Worm (Caenorhabditis elegans) whole organism, L1 larva: ENCODE measurements around the gene T06E6.15.

ENCODE experiments used
- C34B4.2 ChIP-seq: sonication (generic microtip); optimal IDR thresholded peaks from 2 replicates; lab custom pipeline; 2017; ENCODE audit warnings: mild to moderate bottlenecking, missing genetic modification characterization, missing compliant biosample characterization
- F16B12.6 ChIP-seq: fragments of 150-350 bp; optimal IDR thresholded peaks from 2 replicates; lab custom pipeline; 2014; ENCODE audit warnings: missing biosample characterization, missing genetic modification characterization
- Y116A8C.19 ChIP-seq: sonication (generic microtip); optimal IDR thresholded peaks from 2 replicates; lab custom pipeline; 2016; ENCODE audit warnings: missing compliant biosample characterization, missing genetic modification characterization, borderline replicate concordance
- aha-1 ChIP-seq: fragments of 150-350 bp; optimal IDR thresholded peaks from 2 replicates; lab custom pipeline; 2014; ENCODE audit warnings: missing biosample characterization, missing genetic modification characterization
- aly-2 ChIP-seq: fragments of 150-350 bp; optimal IDR thresholded peaks from 2 replicates; lab custom pipeline; 2014; ENCODE audit warnings: missing biosample characterization, missing genetic modification characterization
- ceh-63 ChIP-seq: fragments of 200-800 bp; sonication (Bioruptor generic); optimal IDR thresholded peaks from 2 replicates; lab custom pipeline; 2018; ENCODE audit warnings: mild to moderate bottlenecking, missing genetic modification characterization, missing compliant biosample characterization
- ceh-82 ChIP-seq, 3 experiments: fragments of 150-350 bp in 1 of 3; sonication (generic microtip) in 2 of 3; optimal IDR thresholded peaks; 2 replicates each; lab custom pipeline; 2014 to 2017; ENCODE audit warnings: missing biosample characterization in 3 of 3, missing genetic modification characterization in 3 of 3
- ceh-88 ChIP-seq: fragments of 200-800 bp; sonication (Bioruptor generic); IDR thresholded peaks from 2 replicates; pipeline ENCODE4 v1.3.6; 2022; ENCODE audit warnings: missing genetic modification characterization, missing compliant biosample characterization
- ceh-90 ChIP-seq: sonication (generic microtip); optimal IDR thresholded peaks from 2 replicates; lab custom pipeline; 2016; ENCODE audit warnings: missing genetic modification characterization, missing compliant biosample characterization
- dpl-1 ChIP-seq, 3 experiments: fragments of 150-350 bp in 2 of 3; sonication (generic microtip) in 1 of 3; optimal IDR thresholded peaks; 2 replicates each; lab custom pipeline; 2014 to 2017; ENCODE audit warnings: missing biosample characterization in 3 of 3, missing genetic modification characterization in 3 of 3, missing genetic modification reagents in 3 of 3
- efl-1 ChIP-seq, 4 experiments: fragments of 150-350 bp; optimal IDR thresholded peaks in 3 of 4; peaks in 1 of 4; 1 replicate in 1 of 4; 2 replicates in 3 of 4; lab custom pipeline; 2014; ENCODE audit warnings: missing biosample characterization in 2 of 4, missing genetic modification characterization in 2 of 4, missing genetic modification reagents in 2 of 4
- elt-2 ChIP-seq: sonication (generic microtip); optimal IDR thresholded peaks from 2 replicates; lab custom pipeline; 2016; ENCODE audit warnings: missing genetic modification characterization, mild to moderate bottlenecking, inconsistent platforms, missing compliant biosample characterization, missing genetic modification reagents
- ets-5 ChIP-seq: fragments of 200-800 bp; sonication (Bioruptor generic); IDR thresholded peaks from 2 replicates; pipeline ENCODE4 v1.3.6; 2022; ENCODE audit warnings: missing genetic modification characterization, missing compliant biosample characterization
- fkh-10 ChIP-seq: sonication (generic microtip); optimal IDR thresholded peaks from 2 replicates; lab custom pipeline; 2017; ENCODE audit warnings: missing biosample characterization, missing genetic modification reagents, missing genetic modification characterization
- fkh-4 ChIP-seq: sonication (generic microtip); optimal IDR thresholded peaks from 2 replicates; lab custom pipeline; 2016; ENCODE audit warnings: missing compliant biosample characterization, missing genetic modification characterization, borderline replicate concordance
- fkh-8 ChIP-seq: sonication (generic microtip); optimal IDR thresholded peaks from 2 replicates; lab custom pipeline; 2016; ENCODE audit warnings: mild to moderate bottlenecking, missing genetic modification characterization, missing compliant biosample characterization
- hlh-17 ChIP-seq: fragments of 200-800 bp; sonication (Bioruptor generic); optimal IDR thresholded peaks from 2 replicates; lab custom pipeline; 2018; ENCODE audit warnings: missing genetic modification characterization, mild to moderate bottlenecking, missing compliant biosample characterization, moderate library complexity, borderline replicate concordance
- hlh-4 ChIP-seq: sonication (generic microtip); optimal IDR thresholded peaks from 2 replicates; lab custom pipeline; 2016; ENCODE audit warnings: mild to moderate bottlenecking, missing genetic modification characterization, missing compliant biosample characterization
- irx-1 ChIP-seq: sonication (generic microtip); optimal IDR thresholded peaks from 2 replicates; lab custom pipeline; 2016; ENCODE audit warnings: missing genetic modification characterization, missing compliant biosample characterization
- jun-1 ChIP-seq: fragments of 150-350 bp; optimal IDR thresholded peaks from 2 replicates; lab custom pipeline; 2014; ENCODE audit warnings: missing biosample characterization, missing genetic modification reagents, missing genetic modification characterization
- lin-13 ChIP-seq: fragments of 150-350 bp; optimal IDR thresholded peaks from 2 replicates; lab custom pipeline; 2014; ENCODE audit warnings: missing biosample characterization, missing genetic modification reagents, missing genetic modification characterization
- lin-14 ChIP-seq: fragments of 200-800 bp; sonication (Bioruptor generic); optimal IDR thresholded peaks from 2 replicates; lab custom pipeline; 2018; ENCODE audit warnings: mild to moderate bottlenecking, missing genetic modification characterization, moderate library complexity, missing compliant biosample characterization
- lin-39 ChIP-seq: fragments of 150-350 bp; optimal IDR thresholded peaks from 2 replicates; lab custom pipeline; 2014; ENCODE audit warnings: missing biosample characterization, missing genetic modification reagents, missing genetic modification characterization
- mef-2 ChIP-seq: fragments of 150-350 bp; optimal IDR thresholded peaks from 2 replicates; lab custom pipeline; 2014; ENCODE audit warnings: missing biosample characterization, missing genetic modification characterization
- nhr-11 ChIP-seq: fragments of 150-350 bp; optimal IDR thresholded peaks from 2 replicates; lab custom pipeline; 2014; ENCODE audit warnings: missing biosample characterization, missing genetic modification characterization
- nhr-20 ChIP-seq: sonication (generic microtip); optimal IDR thresholded peaks from 2 replicates; lab custom pipeline; 2016; ENCODE audit warnings: mild to moderate bottlenecking, missing genetic modification characterization, missing compliant biosample characterization
- nhr-28 ChIP-seq: fragments of 150-350 bp; optimal IDR thresholded peaks from 2 replicates; lab custom pipeline; 2014; ENCODE audit warnings: missing biosample characterization, missing genetic modification characterization
- nhr-47 ChIP-seq: sonication (generic microtip); optimal IDR thresholded peaks from 2 replicates; lab custom pipeline; 2016; ENCODE audit warnings: mild to moderate bottlenecking, missing genetic modification characterization, moderate library complexity, missing compliant biosample characterization
- nhr-71 ChIP-seq: sonication (generic microtip); optimal IDR thresholded peaks from 2 replicates; lab custom pipeline; 2016; ENCODE audit warnings: mild to moderate bottlenecking, missing genetic modification characterization, moderate library complexity, missing compliant biosample characterization
- nhr-84 ChIP-seq: sonication (generic microtip); optimal IDR thresholded peaks from 2 replicates; lab custom pipeline; 2017; ENCODE audit warnings: missing biosample characterization, missing genetic modification characterization
- pag-3 ChIP-seq: sonication (generic microtip); optimal IDR thresholded peaks from 2 replicates; lab custom pipeline; 2017; ENCODE audit warnings: missing genetic modification characterization, mild to moderate bottlenecking, missing compliant biosample characterization, antibody characterized with exemption, borderline replicate concordance; ENCODE audit not compliant: insufficient read depth
- pax-3 ChIP-seq: fragments of 200-800 bp; sonication (Bioruptor generic); optimal IDR thresholded peaks from 2 replicates; lab custom pipeline; 2018; ENCODE audit warnings: mild to moderate bottlenecking, missing genetic modification characterization, moderate library complexity, missing compliant biosample characterization
- sox-4 ChIP-seq: sonication (generic microtip); optimal IDR thresholded peaks from 2 replicates; lab custom pipeline; 2016; ENCODE audit warnings: missing genetic modification characterization, missing compliant biosample characterization
- sptf-1 ChIP-seq: fragments of 150-350 bp; optimal IDR thresholded peaks from 2 replicates; lab custom pipeline; 2014; ENCODE audit warnings: missing biosample characterization, missing genetic modification characterization
- sup-37 ChIP-seq: fragments of 200-800 bp; sonication (Bioruptor generic); optimal IDR thresholded peaks from 2 replicates; lab custom pipeline; 2018; ENCODE audit warnings: mild to moderate bottlenecking, missing genetic modification characterization, missing compliant biosample characterization
- swsn-7 ChIP-seq: sonication (generic microtip); optimal IDR thresholded peaks from 2 replicates; lab custom pipeline; 2016; ENCODE audit warnings: missing genetic modification characterization, missing compliant biosample characterization
- tlp-1 ChIP-seq: fragments of 150-350 bp; optimal IDR thresholded peaks from 2 replicates; lab custom pipeline; 2014; ENCODE audit warnings: missing biosample characterization, missing genetic modification characterization
- unc-130 ChIP-seq: fragments of 150-350 bp; optimal IDR thresholded peaks from 2 replicates; lab custom pipeline; 2017; ENCODE audit warnings: missing biosample characterization, missing genetic modification characterization, inconsistent platforms
- unc-86 ChIP-seq: sonication (generic microtip); optimal IDR thresholded peaks from 2 replicates; lab custom pipeline; 2016; ENCODE audit warnings: missing genetic modification characterization, missing compliant biosample characterization
- vab-15 ChIP-seq: sonication (generic microtip); optimal IDR thresholded peaks from 2 replicates; lab custom pipeline; 2017; ENCODE audit warnings: missing genotype, mild to moderate bottlenecking, missing genetic modification characterization, missing compliant biosample characterization
- xbp-1 ChIP-seq: sonication (generic microtip); optimal IDR thresholded peaks from 2 replicates; lab custom pipeline; 2016; ENCODE audit warnings: missing genetic modification characterization, missing compliant biosample characterization
- zip-4 ChIP-seq: fragments of 200-800 bp; sonication (Bioruptor generic); optimal IDR thresholded peaks from 2 replicates; lab custom pipeline; 2018; ENCODE audit warnings: mild to moderate bottlenecking, missing genetic modification characterization, moderate library complexity, missing compliant biosample characterization
- ztf-11 ChIP-seq, 2 experiments: sonication (generic microtip); optimal IDR thresholded peaks; 2 replicates each; lab custom pipeline; 2016 to 2017; ENCODE audit warnings: missing genetic modification characterization in 2 of 2, missing biosample characterization in 1 of 2, missing compliant biosample characterization in 1 of 2

T06E6.15 gene

ce11 chrV:15377903-15378302 lies 21.7 kb downstream of the T06E6.15 start, which contains the start of gene srh-122:
TSS of gene srh-122 (minus strand) at chrV:15378003.
- TF ChIP-seq F16B12.6 (tag; lab: Kevin White, UChicago) (no peak), lin-14 (GFP tag; lab: Kevin White, UChicago) (no peak), aha-1 (tag; lab: Kevin White, UChicago) (no peak), fkh-10 (no peak), ceh-63 (GFP tag; lab: Kevin White, UChicago) (no peak), ceh-90 (tag; lab: Kevin White, UChicago) (no peak), fkh-8 (no peak), hlh-17 (GFP tag; lab: Kevin White, UChicago) (no peak), hlh-4 (tag; lab: Kevin White, UChicago) (no peak), nhr-71 (tag; lab: Kevin White, UChicago) (no peak), nhr-28 (tag; lab: Kevin White, UChicago) (no peak), zip-4 (GFP tag; lab: Kevin White, UChicago) (no peak), sox-4 (tag; lab: Kevin White, UChicago) (no peak), nhr-11 (tag; lab: Kevin White, UChicago) (no peak)
- TF ChIP-seq, all 84 proteins: peak for 0

DNA sequence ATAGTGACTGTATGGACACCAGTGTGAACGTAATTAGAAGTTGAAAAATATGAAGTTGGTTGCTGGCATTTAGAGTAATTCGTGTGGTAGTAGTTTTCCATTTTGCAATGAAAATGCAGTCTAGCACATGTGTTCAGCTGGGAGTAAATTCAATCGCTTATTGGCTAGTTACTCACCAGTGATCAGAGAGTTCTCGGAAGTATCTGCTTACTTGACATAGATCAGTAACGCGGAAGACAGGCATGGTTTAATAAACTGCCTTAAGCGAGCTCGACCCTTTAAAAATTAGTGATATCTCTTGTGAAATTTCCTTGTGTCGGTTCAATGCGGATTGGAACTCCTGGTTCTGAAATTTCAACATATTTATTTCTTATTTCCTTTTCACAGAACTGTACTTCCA lies 23.4 kb downstream of the T06E6.15 start, which contains the start of gene srh-52:
TSS of gene srh-52 (minus strand) at position 101 of the 400 bp plus-strand sequence.
- TF ChIP-seq dpl-1 (GFP tag; optimal IDR thresholded peaks at IDR 0.05; lab: Kevin White, UChicago) (no peak), aly-2 (tag; lab: Kevin White, UChicago) (no peak), C34B4.2 (tag; lab: Kevin White, UChicago) (no peak), nhr-47 (tag; lab: Kevin White, UChicago) (no peak), ceh-82 (tag; optimal IDR thresholded peaks at IDR 0.05; lab: Kevin White, UChicago) (no peak), tlp-1 (no peak), irx-1 (no peak), jun-1 (tag; lab: Kevin White, UChicago) (no peak), nhr-20 (no peak), pag-3 (tag; lab: Kevin White, UChicago) (no peak), lin-39 (tag; lab: Kevin White, UChicago) (no peak), nhr-11 (tag; lab: Kevin White, UChicago) (no peak), lin-13 (GFP tag; lab: Kevin White, UChicago) (no peak), ceh-88 (GFP tag; lab: Robert Waterston, UW) (no peak), fkh-4 (tag; lab: Kevin White, UChicago) (no peak), unc-86 (no peak), xbp-1 (no peak), ceh-63 (GFP tag; lab: Kevin White, UChicago) (no peak)
- TF ChIP-seq, all 84 proteins: peak for 0

- TF ChIP-seq ets-5 (GFP tag; lab: Robert Waterston, UW) (no peak), elt-2 (no peak), Y116A8C.19 (tag; lab: Kevin White, UChicago) (no peak), sup-37 (GFP tag; lab: Kevin White, UChicago) (no peak), nhr-71 (tag; lab: Kevin White, UChicago) (no peak), unc-130 (tag; lab: Kevin White, UChicago) (no peak), vab-15 (tag; lab: Kevin White, UChicago) (no peak), sptf-1 (tag; lab: Kevin White, UChicago) (no peak), hlh-17 (GFP tag; lab: Kevin White, UChicago) (no peak), pax-3 (tag; lab: Kevin White, UChicago) (no peak), irx-1 (no peak), efl-1 (optimal IDR thresholded peaks at IDR 0.05; lab: Kevin White, UChicago) (no peak), efl-1 (GFP tag; optimal IDR thresholded peaks at IDR 0.05 in 1 of 2; lab: Kevin White, UChicago) (no peak), mef-2 (tag; lab: Kevin White, UChicago) (no peak), lin-14 (GFP tag; lab: Kevin White, UChicago) (no peak), ztf-11 (tag; optimal IDR thresholded peaks at IDR 0.05; lab: Kevin White, UChicago) (no peak), swsn-7 (tag; lab: Kevin White, UChicago) (no peak), nhr-28 (tag; lab: Kevin White, UChicago) (no peak), ceh-63 (GFP tag; lab: Kevin White, UChicago) (no peak), nhr-84 (tag; lab: Kevin White, UChicago) (no peak), tlp-1 (no peak)
These were observed 29.9 kb downstream of the T06E6.15 start, which contains the start of gene nhr-269 for ce11 chrV:15369707-15370106. TSS of gene nhr-269 (minus strand) at chrV:15369807.
